Worm (Caenorhabditis elegans) whole organism, young adult: Measurements from ENCODE around the gene hsp-43.
A peak's percentile ranks its signal among the peaks of the same experiment; 100 is the strongest.

ENCODE experiments used
- B0019.2 ChIP-seq: fragments of 200-800 bp; sonication (Bioruptor generic); conservative IDR thresholded peaks from 2 replicates; pipeline ENCODE4 v1.3.6; 2022; ENCODE audit warnings: missing genetic modification reagents, missing genetic modification characterization, missing compliant biosample characterization
- F49E8.2 ChIP-seq: sonication (generic microtip); optimal IDR thresholded peaks from 3 replicates; lab custom pipeline; 2017; ENCODE audit warnings: missing genetic modification characterization, mild to moderate bottlenecking, missing compliant biosample characterization, antibody characterized with exemption, moderate library complexity; ENCODE audit not compliant: insufficient read depth
- K12H6.12 ChIP-seq: fragments of 200-800 bp; sonication (Bioruptor generic); optimal IDR thresholded peaks from 2 replicates; lab custom pipeline; 2018; ENCODE audit warnings: mild to moderate bottlenecking, missing genetic modification characterization, missing compliant biosample characterization
- Y53F4B.3 ChIP-seq: fragments of 200-800 bp; sonication (Bioruptor generic); IDR thresholded peaks from 2 replicates; pipeline ENCODE4 v1.3.6; 2022; ENCODE audit warnings: missing genetic modification reagents, missing genetic modification characterization, missing compliant biosample characterization
- ama-1 ChIP-seq, 3 experiments: fragments of 150-350 bp in 1 of 3; sonication (generic microtip) in 2 of 3; optimal IDR thresholded peaks; 2 replicates each; lab custom pipeline; 2014 to 2018; ENCODE audit warnings: missing biosample characterization in 2 of 3, missing genetic modification characterization in 2 of 3, missing genetic modification reagents in 2 of 3
- aptf-3 ChIP-seq: fragments of 200-800 bp; sonication (Bioruptor generic); IDR thresholded peaks from 2 replicates; pipeline ENCODE4 v1.3.6; 2022; ENCODE audit warnings: missing genetic modification characterization, missing compliant biosample characterization
- attf-3 ChIP-seq: fragments of 200-800 bp; sonication (Bioruptor generic); conservative IDR thresholded peaks from 2 replicates; pipeline ENCODE4 v1.3.6; 2022; ENCODE audit warnings: missing genetic modification reagents, missing genetic modification characterization, missing compliant biosample characterization
- attf-6 ChIP-seq: fragments of 200-800 bp; sonication (Bioruptor generic); IDR thresholded peaks from 2 replicates; pipeline ENCODE4 v1.3.6; 2022; ENCODE audit warnings: missing genetic modification reagents, missing genetic modification characterization, missing compliant biosample characterization
- bed-1 ChIP-seq: fragments of 200-800 bp; sonication (Bioruptor generic); IDR thresholded peaks from 2 replicates; pipeline ENCODE4 v1.3.6; 2022; ENCODE audit warnings: missing genetic modification reagents, missing genetic modification characterization, missing compliant biosample characterization
- bed-2 ChIP-seq: fragments of 200-800 bp; sonication (Bioruptor generic); IDR thresholded peaks from 2 replicates; pipeline ENCODE4 v1.3.6; 2022; ENCODE audit warnings: missing genetic modification reagents, missing genetic modification characterization, missing compliant biosample characterization
- cebp-1 ChIP-seq, 2 experiments: fragments of 200-800 bp in 1 of 2; sonication (Bioruptor generic) in 1 of 2; sonication (generic microtip) in 1 of 2; IDR thresholded peaks in 1 of 2; optimal IDR thresholded peaks in 1 of 2; 2 replicates each; pipeline versions ENCODE4 v1.3.6 to Lab custom; 2017 to 2022; ENCODE audit warnings: missing compliant biosample characterization in 2 of 2, missing genetic modification characterization in 2 of 2, mild to moderate bottlenecking in 1 of 2, missing genetic modification reagents in 1 of 2, moderate library complexity in 1 of 2
- cebp-2 ChIP-seq: fragments of 200-800 bp; sonication (Bioruptor generic); IDR thresholded peaks from 2 replicates; pipeline ENCODE4 v1.3.6; 2022; ENCODE audit warnings: missing genetic modification characterization, missing compliant biosample characterization
- dox-1 ChIP-seq: fragments of 200-800 bp; sonication (Bioruptor generic); IDR thresholded peaks from 2 replicates; pipeline ENCODE4 v1.3.6; 2022; ENCODE audit warnings: missing genetic modification reagents, missing genetic modification characterization, missing compliant biosample characterization
- efl-1 ChIP-seq: fragments of 150-350 bp; optimal IDR thresholded peaks from 2 replicates; lab custom pipeline; 2014; ENCODE audit warnings: missing biosample characterization, missing genetic modification reagents, missing genetic modification characterization
- egl-18 ChIP-seq: fragments of 200-800 bp; sonication (Bioruptor generic); IDR thresholded peaks from 2 replicates; pipeline ENCODE4 v1.3.6; 2022; ENCODE audit warnings: missing genetic modification reagents, missing genetic modification characterization, missing compliant biosample characterization
- egl-44 ChIP-seq: fragments of 200-800 bp; sonication (Bioruptor generic); IDR thresholded peaks from 2 replicates; pipeline ENCODE4 v1.3.6; 2022; ENCODE audit warnings: missing genetic modification reagents, missing genetic modification characterization, missing compliant biosample characterization
- fkh-3 ChIP-seq: sonication (generic microtip); optimal IDR thresholded peaks from 2 replicates; lab custom pipeline; 2016; ENCODE audit warnings: mild to moderate bottlenecking, missing genetic modification characterization, missing compliant biosample characterization
- him-1 ChIP-seq: sonication (generic microtip); optimal IDR thresholded peaks from 2 replicates; lab custom pipeline; 2016; ENCODE audit warnings: missing genotype, missing genetic modification reagents, missing genetic modification characterization, missing compliant biosample characterization
- hmg-1.2 ChIP-seq: fragments of 200-800 bp; sonication (Bioruptor generic); IDR thresholded peaks from 2 replicates; pipeline ENCODE4 v1.3.6; 2022; ENCODE audit warnings: missing genetic modification reagents, missing genetic modification characterization, missing compliant biosample characterization
- hmg-20 ChIP-seq: fragments of 200-800 bp; sonication (Bioruptor generic); IDR thresholded peaks from 2 replicates; pipeline ENCODE4 v1.3.6; 2022; ENCODE audit warnings: missing genetic modification reagents, missing genetic modification characterization, missing compliant biosample characterization
- lag-1 ChIP-seq: fragments of 200-800 bp; sonication (Bioruptor generic); IDR thresholded peaks from 2 replicates; pipeline ENCODE4 v1.3.6; 2022; ENCODE audit warnings: missing genetic modification reagents, missing genetic modification characterization, missing compliant biosample characterization
- lin-54 ChIP-seq: fragments of 200-800 bp; sonication (Bioruptor generic); optimal IDR thresholded peaks from 2 replicates; lab custom pipeline; 2018; ENCODE audit warnings: mild to moderate bottlenecking, missing genetic modification characterization, missing compliant biosample characterization
- madf-3 ChIP-seq: fragments of 200-800 bp; sonication (Bioruptor generic); IDR thresholded peaks from 2 replicates; pipeline ENCODE4 v1.3.6; 2022; ENCODE audit warnings: missing genetic modification reagents, missing genetic modification characterization, missing compliant biosample characterization
- mcd-1 ChIP-seq: fragments of 200-800 bp; sonication (Bioruptor generic); IDR thresholded peaks from 2 replicates; pipeline ENCODE4 v1.3.6; 2022; ENCODE audit warnings: missing genetic modification reagents, missing genetic modification characterization, missing compliant biosample characterization
- nfya-2 ChIP-seq: fragments of 200-800 bp; sonication (Bioruptor generic); IDR thresholded peaks from 2 replicates; pipeline ENCODE4 v1.3.6; 2022; ENCODE audit warnings: missing genetic modification reagents, missing genetic modification characterization, missing compliant biosample characterization
- nfyb-1 ChIP-seq: fragments of 200-800 bp; sonication (Bioruptor generic); IDR thresholded peaks from 2 replicates; pipeline ENCODE4 v1.3.6; 2022; ENCODE audit warnings: missing genetic modification reagents, missing genetic modification characterization, missing compliant biosample characterization
- nhr-80 ChIP-seq: sonication (generic microtip); optimal IDR thresholded peaks from 2 replicates; lab custom pipeline; 2016; ENCODE audit warnings: missing genetic modification characterization, missing compliant biosample characterization
- pha-4 ChIP-seq: fragments of 150-350 bp; sonication (generic microtip); optimal IDR thresholded peaks from 2 replicates; lab custom pipeline; 2014; ENCODE audit warnings: missing biosample characterization, missing genetic modification reagents, missing genetic modification characterization
- snpc-1.1 ChIP-seq: sonication (generic microtip); optimal IDR thresholded peaks from 2 replicates; lab custom pipeline; 2017; ENCODE audit warnings: missing genetic modification characterization, mild to moderate bottlenecking, missing compliant biosample characterization, antibody characterized with exemption, moderate library complexity, missing genotype, missing genetic modification reagents; ENCODE audit not compliant: insufficient read depth
- sptf-2 ChIP-seq: fragments of 200-800 bp; sonication (Bioruptor generic); optimal IDR thresholded peaks from 2 replicates; lab custom pipeline; 2018; ENCODE audit warnings: mild to moderate bottlenecking, missing genetic modification characterization, missing compliant biosample characterization
- tlf-1 ChIP-seq: fragments of 200-800 bp; sonication (Bioruptor generic); optimal IDR thresholded peaks from 2 replicates; lab custom pipeline; 2018; ENCODE audit warnings: mild to moderate bottlenecking, missing genetic modification characterization, missing compliant biosample characterization
- zfh-2 ChIP-seq: fragments of 200-800 bp; sonication (Bioruptor generic); conservative IDR thresholded peaks from 2 replicates; pipeline ENCODE4 v1.3.6; 2022; ENCODE audit warnings: missing genetic modification reagents, missing genetic modification characterization, missing compliant biosample characterization
- ztf-28 ChIP-seq: fragments of 200-800 bp; sonication (Bioruptor generic); IDR thresholded peaks from 2 replicates; pipeline ENCODE4 v1.3.6; 2022; ENCODE audit warnings: missing genetic modification reagents, missing genetic modification characterization, missing compliant biosample characterization

Gene hsp-43

ce11 chrX:6259081-6259480, 23.7 kb upstream of the hsp-43 start:
- TF ChIP-seq zfh-2 (GFP tag; lab: Robert Waterston, UW) (no peak), mcd-1 (GFP tag; lab: Robert Waterston, UW) (no peak), B0019.2 (GFP tag; lab: Robert Waterston, UW) (no peak), pha-4 (no peak), snpc-1.1 (tag; lab: Kevin White, UChicago) (no peak), nfya-2 (no peak), sptf-2 (GFP tag; lab: Kevin White, UChicago) (no peak), attf-3 (GFP tag; lab: Robert Waterston, UW) (no peak), hmg-20 (GFP tag; lab: Robert Waterston, UW) (no peak), hmg-1.2 (no peak)

- TF ChIP-seq fkh-3 (tag; lab: Kevin White, UChicago) = no peak
- TF ChIP-seq, all 124 proteins: peak for 0
Observed at ce11 chrX:6258409-6258808, 23.1 kb upstream of the hsp-43 start.

- no peak for TF ChIP-seq K12H6.12 (tag; lab: Kevin White, UChicago)
- no peak for TF ChIP-seq lag-1 (GFP tag; lab: Robert Waterston, UW)
- no peak for TF ChIP-seq F49E8.2
- TF ChIP-seq hmg-20 (GFP tag; lab: Robert Waterston, UW) = no peak
- TF ChIP-seq him-1 = no peak
- TF ChIP-seq efl-1 = no peak
- TF ChIP-seq lin-54 = no peak
- no peak for TF ChIP-seq bed-2 (GFP tag; lab: Robert Waterston, UW)
- TF ChIP-seq egl-44 (GFP tag; lab: Robert Waterston, UW) = no peak
- no peak for TF ChIP-seq Y53F4B.3 (GFP tag; lab: Robert Waterston, UW)
- TF ChIP-seq egl-18 (GFP tag; lab: Robert Waterston, UW) = no peak
- TF ChIP-seq tlf-1 (GFP tag; lab: Kevin White, UChicago) = no peak
- TF ChIP-seq attf-6 (GFP tag; lab: Robert Waterston, UW) = no peak
- no peak for TF ChIP-seq cebp-1 (GFP tag; IDR thresholded peaks at IDR 0.05; lab: Robert Waterston, UW)
- no peak for TF ChIP-seq cebp-1 (tag; optimal IDR thresholded peaks at IDR 0.05; lab: Kevin White, UChicago)
- no peak for TF ChIP-seq aptf-3
- TF ChIP-seq bed-1 (GFP tag; lab: Robert Waterston, UW) = no peak
Observed at ce11 chrX:6256969-6257368, 21.6 kb upstream of the hsp-43 start.

- TF ChIP-seq dox-1 (0 out of 2 replicates have a peak, but pooled peaks have one; percentile 4), sptf-2 (GFP tag; lab: Kevin White, UChicago) (no peak), attf-3 (GFP tag; lab: Robert Waterston, UW) (no peak), cebp-1 (GFP tag; IDR thresholded peaks at IDR 0.05; lab: Robert Waterston, UW) (no peak), cebp-1 (tag; optimal IDR thresholded peaks at IDR 0.05; lab: Kevin White, UChicago) (peak; percentile 25), ztf-28 (GFP tag; lab: Robert Waterston, UW) (no peak), nhr-80 (peak; percentile 50), egl-18 (GFP tag; lab: Robert Waterston, UW) (no peak), ama-1 (optimal IDR thresholded peaks at IDR 0.05; lab: Kevin White, UChicago) (peak; percentile 65), ama-1 (GFP tag; optimal IDR thresholded peaks at IDR 0.05; lab: Kevin White, UChicago) (no peak), nfyb-1 (GFP tag; lab: Robert Waterston, UW) (peak; percentile 52), egl-44 (GFP tag; lab: Robert Waterston, UW) (0 out of 2 replicates have a peak, but pooled peaks have one; percentile 8), cebp-2 (GFP tag; lab: Robert Waterston, UW) (no peak), madf-3 (GFP tag; lab: Robert Waterston, UW) (0 out of 2 replicates have a peak, but pooled peaks have one; percentile 15)
Observed at ce11 chrX:6256430-6256829, 21.1 kb upstream of the hsp-43 start.
